Worm (Caenorhabditis elegans): ENCODE data around the gene K01F9.2.

K01F9.2 gene

ce11 chrIII:8919784-8920183 lies 42.9 kb upstream of the K01F9.2 start, which contains the start of gene ZK637.15:
Gene ZK637.15, plus strand, starts transcription at chrIII:8920084.
- TF ChIP-seq pbrm-1 (GFP tag; IDR thresholded peaks at IDR 0.05): no peak
- no peak for TF ChIP-seq hsf-1 (GFP tag; IDR thresholded peaks at IDR 0.05)
- no peak for TF ChIP-seq hrde-1 (tag; optimal IDR thresholded peaks at IDR 0.05; ENCODE audit: borderline replicate concordance)
- no peak for TF ChIP-seq Y67H2A.10 (GFP tag; conservative IDR thresholded peaks at IDR 0.05)

ce11 chrIII:8917879-8918381 lies 41.0 kb upstream of the K01F9.2 start, which contains the start of gene cdc-25.3:
Gene cdc-25.3, minus strand, starts transcription at chrIII:8917929.
- TF ChIP-seq madf-6 (GFP tag; IDR thresholded peaks at IDR 0.05): peak; percentile 85
- TF ChIP-seq ztf-25 (GFP tag; IDR thresholded peaks at IDR 0.05): 0 out of 2 replicates have a peak, but pooled peaks have one; percentile 13
- TF ChIP-seq madf-8 (GFP tag; conservative IDR thresholded peaks at IDR 0.05): peak; percentile 27; the same call in 1 of the 2 replicates
- TF ChIP-seq Y67H2A.10 (GFP tag; conservative IDR thresholded peaks at IDR 0.05): no peak
- TF ChIP-seq rec-8 (tag; optimal IDR thresholded peaks at IDR 0.05): no peak
- peak; percentile 17 for TF ChIP-seq dpl-1 (GFP tag; optimal IDR thresholded peaks at IDR 0.05)
- no peak for TF ChIP-seq ZK185.1 (tag; optimal IDR thresholded peaks at IDR 0.05; ENCODE audit: poor library complexity, severe bottlenecking)
- peak; percentile 99 for TF ChIP-seq aptf-2 (GFP tag; conservative IDR thresholded peaks at IDR 0.05)
- TF ChIP-seq hmg-1.2 (GFP tag; IDR thresholded peaks at IDR 0.05): peak; percentile 26; the same call in 1 of the 2 replicates
- TF ChIP-seq aptf-3 (GFP tag; IDR thresholded peaks at IDR 0.05): peak; percentile 87
- TF ChIP-seq F33H1.4 (GFP tag; IDR thresholded peaks at IDR 0.05): peak; percentile 26; the same call in 1 of the 2 replicates
- no peak for TF ChIP-seq T07F8.4 (tag; optimal IDR thresholded peaks at IDR 0.05)
- TF ChIP-seq rcor-1 (GFP tag; IDR thresholded peaks at IDR 0.05): no peak
- TF ChIP-seq F57A8.1 (GFP tag; optimal IDR thresholded peaks at IDR 0.05): no peak
- no peak for TF ChIP-seq mel-28 (tag; optimal IDR thresholded peaks at IDR 0.05; ENCODE audit: borderline replicate concordance)
- TF ChIP-seq hmg-20 (GFP tag; IDR thresholded peaks at IDR 0.05): no peak
- peak; percentile 70 for TF ChIP-seq efl-1 (GFP tag; optimal IDR thresholded peaks at IDR 0.05)
- peak; percentile 27 for TF ChIP-seq xnd-1 (tag; optimal IDR thresholded peaks at IDR 0.05)

ce11 chrIII:8913469-8913868 lies 36.5 kb upstream of the K01F9.2 start, which contains the start of gene trxr-2:
Gene trxr-2, plus strand, starts transcription at chrIII:8913769.
- TF ChIP-seq mel-28 (tag; optimal IDR thresholded peaks at IDR 0.05; ENCODE audit: borderline replicate concordance) (no peak), madf-6 (GFP tag; IDR thresholded peaks at IDR 0.05) (no peak), B0019.2 (GFP tag; conservative IDR thresholded peaks at IDR 0.05) (no peak), lag-1 (GFP tag; IDR thresholded peaks at IDR 0.05) (no peak), aptf-3 (GFP tag; IDR thresholded peaks at IDR 0.05) (no peak), ceh-40 (GFP tag; IDR thresholded peaks at IDR 0.05) (no peak), ztf-25 (GFP tag; IDR thresholded peaks at IDR 0.05) (no peak), T07F8.4 (tag; optimal IDR thresholded peaks at IDR 0.05) (no peak), mes-4 (tag; optimal IDR thresholded peaks at IDR 0.05) (no peak), sdz-38 (tag; optimal IDR thresholded peaks at IDR 0.05) (no peak), ceh-58 (GFP tag; IDR thresholded peaks at IDR 0.05) (no peak), rec-8 (tag; optimal IDR thresholded peaks at IDR 0.05) (no peak), hmg-20 (GFP tag; IDR thresholded peaks at IDR 0.05) (no peak), Y95B8A.8 (GFP tag; IDR thresholded peaks at IDR 0.05) (no peak), F55B11.4 (tag; optimal IDR thresholded peaks at IDR 0.05; ENCODE audit: borderline replicate concordance, insufficient read depth) (no peak), hlh-12 (tag; optimal IDR thresholded peaks at IDR 0.05) (no peak), akir-1 (GFP tag; optimal IDR thresholded peaks at IDR 0.05) (no peak)

- TF ChIP-seq F52B5.7 (tag; optimal IDR thresholded peaks at IDR 0.05) (no peak), F10E7.11 (tag; optimal IDR thresholded peaks at IDR 0.05) (no peak), ceh-79 (tag; optimal IDR thresholded peaks at IDR 0.05) (no peak), Y53G8AR.9 (GFP tag; conservative IDR thresholded peaks at IDR 0.05) (0 out of 2 replicates have a peak, but pooled peaks have one; percentile 45), nfyb-1 (GFP tag; IDR thresholded peaks at IDR 0.05) (peak; percentile 51; the same call in 1 of the 2 replicates), chd-7 (tag; optimal IDR thresholded peaks at IDR 0.05) (no peak), hmg-20 (GFP tag; IDR thresholded peaks at IDR 0.05) (no peak), atf-7 (tag; optimal IDR thresholded peaks at IDR 0.05) (peak; percentile 2), zim-3 (tag; optimal IDR thresholded peaks at IDR 0.05) (no peak)
These were observed 34.8 kb upstream of the K01F9.2 start, which contains the start of gene tpk-1 for ce11 chrIII:8911598-8912194. Gene tpk-1, plus strand, starts transcription at chrIII:8912144.

Data from whole organism, young adult.